Worm (Caenorhabditis elegans) whole organism, late embryonic: Measurements from ENCODE around the gene mcat-1.

ENCODE experiments used
- C08G9.2 ChIP-seq: sonication (generic microtip); optimal IDR thresholded peaks from 2 replicates; lab custom pipeline; 2016; ENCODE audit warnings: mild to moderate bottlenecking, missing genetic modification characterization, moderate library complexity, missing compliant biosample characterization
- C38D4.7 ChIP-seq: fragments of 200-800 bp; sonication (Bioruptor generic); optimal IDR thresholded peaks from 2 replicates; lab custom pipeline; 2018; ENCODE audit warnings: mild to moderate bottlenecking, missing genetic modification characterization, moderate library complexity, missing compliant biosample characterization
- K02D7.2 ChIP-seq: sonication (generic microtip); optimal IDR thresholded peaks from 2 replicates; lab custom pipeline; 2017; ENCODE audit warnings: mild to moderate bottlenecking, missing genetic modification characterization, missing compliant biosample characterization
- K09A11.1 ChIP-seq: sonication (generic microtip); optimal IDR thresholded peaks from 2 replicates; lab custom pipeline; 2017; ENCODE audit warnings: antibody characterized with exemption, mild to moderate bottlenecking, missing genetic modification characterization, missing compliant biosample characterization; ENCODE audit not compliant: insufficient read depth
- Y22D7AL.16 ChIP-seq: sonication (generic microtip); optimal IDR thresholded peaks from 2 replicates; lab custom pipeline; 2016; ENCODE audit warnings: missing genetic modification characterization, missing compliant biosample characterization
- ceh-19 ChIP-seq: fragments of 200-800 bp; sonication (Bioruptor generic); optimal IDR thresholded peaks from 2 replicates; lab custom pipeline; 2018; ENCODE audit warnings: mild to moderate bottlenecking, missing genetic modification characterization, missing compliant biosample characterization
- ceh-24 ChIP-seq: sonication (generic microtip); optimal IDR thresholded peaks from 2 replicates; lab custom pipeline; 2016; ENCODE audit warnings: mild to moderate bottlenecking, missing genetic modification characterization, missing compliant biosample characterization
- ceh-30 ChIP-seq: fragments of 150-350 bp; optimal IDR thresholded peaks from 2 replicates; lab custom pipeline; 2014; ENCODE audit warnings: missing biosample characterization, missing genetic modification characterization
- ceh-48 ChIP-seq: sonication (generic microtip); optimal IDR thresholded peaks from 2 replicates; lab custom pipeline; 2016; ENCODE audit warnings: missing genetic modification characterization, inconsistent platforms, missing compliant biosample characterization
- ceh-9 ChIP-seq: sonication (generic microtip); optimal IDR thresholded peaks from 2 replicates; lab custom pipeline; 2016; ENCODE audit warnings: mild to moderate bottlenecking, missing genetic modification characterization, inconsistent platforms, missing compliant biosample characterization
- che-1 ChIP-seq: sonication (generic microtip); optimal IDR thresholded peaks from 2 replicates; lab custom pipeline; 2016; ENCODE audit warnings: mild to moderate bottlenecking, missing genetic modification characterization, missing compliant biosample characterization
- dmd-4 ChIP-seq: sonication (generic microtip); optimal IDR thresholded peaks from 2 replicates; lab custom pipeline; 2016; ENCODE audit warnings: borderline replicate concordance, missing genetic modification characterization, missing compliant biosample characterization
- ets-4 ChIP-seq: sonication (generic microtip); optimal IDR thresholded peaks from 2 replicates; lab custom pipeline; 2016; ENCODE audit warnings: missing genetic modification characterization, missing compliant biosample characterization
- fax-1 ChIP-seq: sonication (generic microtip); optimal IDR thresholded peaks from 2 replicates; lab custom pipeline; 2016; ENCODE audit warnings: missing genotype, missing genetic modification characterization, missing compliant biosample characterization
- fkh-6 ChIP-seq: sonication (generic microtip); optimal IDR thresholded peaks from 2 replicates; lab custom pipeline; 2016; ENCODE audit warnings: missing genetic modification characterization, missing compliant biosample characterization
- hlh-13 ChIP-seq: fragments of 200-800 bp; sonication (Bioruptor generic); optimal IDR thresholded peaks from 2 replicates; lab custom pipeline; 2018; ENCODE audit warnings: mild to moderate bottlenecking, missing genetic modification characterization, missing compliant biosample characterization
- hlh-30 ChIP-seq: sonication (generic microtip); optimal IDR thresholded peaks from 2 replicates; lab custom pipeline; 2017; ENCODE audit warnings: antibody characterized with exemption, missing genetic modification characterization, missing compliant biosample characterization; ENCODE audit not compliant: insufficient read depth
- lim-6 ChIP-seq: sonication (generic microtip); optimal IDR thresholded peaks from 2 replicates; lab custom pipeline; 2016; ENCODE audit warnings: missing genetic modification characterization, missing compliant biosample characterization
- nfya-1 ChIP-seq: sonication (generic microtip); optimal IDR thresholded peaks from 2 replicates; lab custom pipeline; 2017; ENCODE audit warnings: missing genetic modification characterization, mild to moderate bottlenecking, missing compliant biosample characterization, antibody characterized with exemption, moderate library complexity
- pax-1 ChIP-seq: fragments of 150-350 bp; optimal IDR thresholded peaks from 2 replicates; lab custom pipeline; 2014; ENCODE audit warnings: missing biosample characterization, missing genetic modification characterization
- pqm-1 ChIP-seq: sonication (generic microtip); optimal IDR thresholded peaks from 2 replicates; lab custom pipeline; 2016; ENCODE audit warnings: missing genetic modification characterization, missing compliant biosample characterization
- pros-1 ChIP-seq: fragments of 150-350 bp; optimal IDR thresholded peaks from 2 replicates; lab custom pipeline; 2014; ENCODE audit warnings: missing biosample characterization, missing genetic modification reagents, missing genetic modification characterization
- rnt-1 ChIP-seq: sonication (generic microtip); optimal IDR thresholded peaks from 2 replicates; lab custom pipeline; 2016; ENCODE audit warnings: missing genetic modification characterization, missing compliant biosample characterization
- sdc-2 ChIP-seq: sonication (generic microtip); optimal IDR thresholded peaks from 2 replicates; lab custom pipeline; 2016; ENCODE audit warnings: missing genotype, missing genetic modification characterization, missing compliant biosample characterization
- sox-4 ChIP-seq: sonication (generic microtip); optimal IDR thresholded peaks from 2 replicates; lab custom pipeline; 2017; ENCODE audit warnings: mild to moderate bottlenecking, missing genetic modification characterization, inconsistent platforms, missing compliant biosample characterization
- syd-9 ChIP-seq: sonication (generic microtip); optimal IDR thresholded peaks from 2 replicates; lab custom pipeline; 2016; ENCODE audit warnings: mild to moderate bottlenecking, missing genetic modification characterization, moderate library complexity, missing compliant biosample characterization
- tbx-7 ChIP-seq: sonication (generic microtip); optimal IDR thresholded peaks from 2 replicates; lab custom pipeline; 2016; ENCODE audit warnings: missing genotype, missing genetic modification characterization, missing compliant biosample characterization
- unc-3 ChIP-seq, 2 experiments: fragments of 200-800 bp in 1 of 2; sonication (Bioruptor generic) in 1 of 2; sonication (generic microtip) in 1 of 2; conservative IDR thresholded peaks in 1 of 2; optimal IDR thresholded peaks in 1 of 2; 2 replicates each; pipeline versions ENCODE4 v1.3.6 to Lab custom; 2016 to 2022; ENCODE audit warnings: missing compliant biosample characterization in 2 of 2, missing genetic modification characterization in 2 of 2, missing genetic modification reagents in 1 of 2
- unc-55 ChIP-seq: sonication (generic microtip); optimal IDR thresholded peaks from 2 replicates; lab custom pipeline; 2017; ENCODE audit warnings: missing biosample characterization, missing genetic modification reagents, missing genetic modification characterization
- unc-86 ChIP-seq: sonication (generic microtip); optimal IDR thresholded peaks from 2 replicates; lab custom pipeline; 2016; ENCODE audit warnings: missing genetic modification characterization, missing compliant biosample characterization

The mcat-1 gene

ce11 chrII:95177-95576 lies 3.9 kb upstream of the mcat-1 start, which contains the start of gene C50D2.7:
Gene C50D2.7, minus strand, starts transcription at chrII:95277.
- TF ChIP-seq unc-55 (GFP tag; lab: Kevin White, UChicago) (no peak), ceh-48 (no peak)

DNA sequence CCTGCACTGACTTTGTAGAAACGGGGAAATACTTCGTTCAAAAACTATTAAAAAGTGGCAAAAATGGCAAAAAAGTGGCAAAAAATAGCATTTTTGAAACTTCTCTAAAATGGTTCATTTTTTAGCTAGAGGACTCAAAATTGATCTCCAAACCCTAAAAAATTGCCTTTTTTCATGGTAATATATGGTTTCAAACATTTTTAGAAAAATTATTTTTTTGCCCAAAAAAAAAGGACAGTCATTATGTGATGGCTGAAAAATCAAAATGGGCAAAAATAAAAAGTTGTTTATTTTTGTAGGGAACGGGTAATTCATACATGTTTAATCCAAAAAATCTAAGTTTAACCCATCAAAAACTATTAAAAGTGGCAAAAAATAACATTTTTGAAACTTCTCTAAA lies 3.4 kb downstream of the mcat-1 start:
- TF ChIP-seq K02D7.2 (tag; lab: Kevin White, UChicago) = no peak
- TF ChIP-seq pax-1 (tag; lab: Kevin White, UChicago) = no peak
- TF ChIP-seq fax-1 = no peak
- no peak for TF ChIP-seq nfya-1 (tag; lab: Kevin White, UChicago)
- no peak for TF ChIP-seq che-1 (tag; lab: Kevin White, UChicago)
- TF ChIP-seq ceh-19 = no peak

DNA sequence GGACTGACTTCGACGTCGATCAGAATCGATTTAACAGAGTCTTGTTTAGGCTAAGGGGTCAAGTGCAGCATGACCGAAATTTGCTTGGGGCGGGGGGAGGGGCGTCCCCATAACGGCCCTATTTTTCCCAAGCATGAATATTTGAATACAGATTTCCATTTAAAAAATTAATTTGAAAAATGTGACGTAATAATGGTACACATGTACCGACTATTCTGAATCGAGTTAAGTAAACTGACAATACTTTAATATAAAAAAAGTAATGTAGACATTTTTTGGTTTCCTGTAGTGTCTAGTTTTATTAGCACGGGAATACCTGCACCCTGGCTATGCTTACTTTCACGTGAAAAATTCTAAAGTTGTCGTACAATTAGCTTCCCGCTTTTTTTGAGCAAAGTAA lies 4.5 kb downstream of the mcat-1 start:
- no peak for TF ChIP-seq pqm-1 (tag; lab: Kevin White, UChicago)
- TF ChIP-seq dmd-4 (tag; lab: Kevin White, UChicago) = no peak
- TF ChIP-seq C38D4.7 (GFP tag; lab: Kevin White, UChicago) = no peak
- no peak for TF ChIP-seq ceh-30 (tag; lab: Kevin White, UChicago)
- no peak for TF ChIP-seq unc-86 (tag; lab: Kevin White, UChicago)
- TF ChIP-seq pros-1 (tag; lab: Kevin White, UChicago) = no peak
- TF ChIP-seq syd-9 (tag; lab: Kevin White, UChicago) = no peak
- TF ChIP-seq Y22D7AL.16 (tag; lab: Kevin White, UChicago) = no peak
- no peak for TF ChIP-seq hlh-13

DNA sequence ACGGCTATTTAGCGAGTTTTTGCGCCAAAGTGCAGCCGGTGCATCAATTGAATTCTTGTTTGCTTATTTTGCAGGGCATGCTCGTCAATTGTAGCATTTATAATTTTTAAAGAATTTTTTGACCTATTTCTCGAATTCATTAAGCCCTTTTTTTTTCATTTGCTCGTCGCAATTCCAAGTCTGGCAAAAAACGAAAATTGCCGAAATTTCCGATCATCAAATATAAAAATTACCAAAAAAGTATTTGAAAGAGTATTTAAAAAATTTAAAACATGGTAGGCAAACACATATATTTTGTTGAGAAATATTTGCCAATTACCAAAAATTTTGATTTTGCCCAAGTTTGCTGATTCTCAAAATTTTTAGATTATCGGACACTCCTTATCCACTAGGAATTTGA lies 7.2 kb downstream of the mcat-1 start, which contains the start of gene C50D2.6:
Gene C50D2.6, plus strand, starts transcription at position 301 of the 400 bp plus-strand sequence.
- TF ChIP-seq hlh-30 (tag; lab: Kevin White, UChicago) (no peak), tbx-7 (tag; lab: Kevin White, UChicago) (no peak), pqm-1 (tag; lab: Kevin White, UChicago) (no peak), sdc-2 (tag; lab: Kevin White, UChicago) (no peak), K02D7.2 (tag; lab: Kevin White, UChicago) (no peak), ceh-24 (tag; lab: Kevin White, UChicago) (no peak), fax-1 (no peak), pros-1 (tag; lab: Kevin White, UChicago) (no peak), dmd-4 (tag; lab: Kevin White, UChicago) (no peak), sox-4 (tag; lab: Kevin White, UChicago) (no peak), Y22D7AL.16 (tag; lab: Kevin White, UChicago) (no peak), C08G9.2 (tag; lab: Kevin White, UChicago) (no peak)

- TF ChIP-seq unc-55 (GFP tag; lab: Kevin White, UChicago) = no peak
- no peak for TF ChIP-seq tbx-7 (tag; lab: Kevin White, UChicago)
- no peak for TF ChIP-seq lim-6 (tag; lab: Kevin White, UChicago)
- TF ChIP-seq K09A11.1 = no peak
- TF ChIP-seq fax-1 = no peak
- TF ChIP-seq pros-1 (tag; lab: Kevin White, UChicago) = no peak
- no peak for TF ChIP-seq rnt-1 (tag; lab: Kevin White, UChicago)
- no peak for TF ChIP-seq pqm-1 (tag; lab: Kevin White, UChicago)
- no peak for TF ChIP-seq C38D4.7 (GFP tag; lab: Kevin White, UChicago)
- no peak for TF ChIP-seq ceh-9 (tag; lab: Kevin White, UChicago)
- TF ChIP-seq ets-4 (tag; lab: Kevin White, UChicago) = no peak
- no peak for TF ChIP-seq unc-3 (GFP tag; conservative IDR thresholded peaks at IDR 0.05; lab: Robert Waterston, UW)
- TF ChIP-seq unc-3 (tag; optimal IDR thresholded peaks at IDR 0.05; lab: Kevin White, UChicago) = no peak
- TF ChIP-seq fkh-6 (tag; lab: Kevin White, UChicago) = no peak
These were observed 12.2 kb downstream of the mcat-1 start, which contains the start of gene C23H3.9 for ce11 chrII:79166-79565. Gene C23H3.9, minus strand, starts transcription at chrII:79266.
